Worm (Caenorhabditis elegans): ENCODE measurements around the gene K08D9.9.

Gene K08D9.9

ce11 chrV:3273577-3274100 lies 37.1 kb upstream of the K08D9.9 start, which contains the start of gene T28A11.4:
T28A11.4 (plus strand) TSS chrV:3274050.
- no peak for TF ChIP-seq sox-4 (tag; optimal IDR thresholded peaks at IDR 0.05)
- TF ChIP-seq nhr-12 (tag; optimal IDR thresholded peaks at IDR 0.05): no peak
- no peak for TF ChIP-seq mdl-1 (tag; optimal IDR thresholded peaks at IDR 0.05)
- no peak for TF ChIP-seq unc-98 (GFP tag; IDR thresholded peaks at IDR 0.05)
- TF ChIP-seq ztf-4 (tag; optimal IDR thresholded peaks at IDR 0.05): no peak
- no peak for TF ChIP-seq aha-1 (tag; optimal IDR thresholded peaks at IDR 0.05)
- TF ChIP-seq sptf-1 (tag; optimal IDR thresholded peaks at IDR 0.05): no peak
- TF ChIP-seq efl-1 (optimal IDR thresholded peaks at IDR 0.05): no peak
- no peak for TF ChIP-seq efl-1 (GFP tag; optimal IDR thresholded peaks at IDR 0.05 in 1 of 2)

- TF ChIP-seq fkh-4 (tag; optimal IDR thresholded peaks at IDR 0.05; ENCODE audit: borderline replicate concordance): no peak
- no peak for TF ChIP-seq efl-1 (optimal IDR thresholded peaks at IDR 0.05)
- TF ChIP-seq efl-1 (GFP tag; optimal IDR thresholded peaks at IDR 0.05 in 1 of 2): peak in 1 of 2 experiments; percentile 70
- TF ChIP-seq skn-1 (tag; optimal IDR thresholded peaks at IDR 0.05): no peak
- TF ChIP-seq nhr-47 (tag; optimal IDR thresholded peaks at IDR 0.05): no peak
- TF ChIP-seq grh-1 (GFP tag; IDR thresholded peaks at IDR 0.05): no peak
- TF ChIP-seq ceh-63 (GFP tag; optimal IDR thresholded peaks at IDR 0.05): no peak
- no peak for TF ChIP-seq mdl-1 (tag; optimal IDR thresholded peaks at IDR 0.05)
- no peak for TF ChIP-seq nhr-71 (tag; optimal IDR thresholded peaks at IDR 0.05)
Observed at ce11 chrV:3273156-3273555, 36.6 kb upstream of the K08D9.9 start, which contains the start of gene T28A11.20. T28A11.20 (minus strand) TSS chrV:3273256.

- TF ChIP-seq rnt-1 (tag; optimal IDR thresholded peaks at IDR 0.05) (peak; percentile 16), aly-2 (tag; optimal IDR thresholded peaks at IDR 0.05) (no peak)
Observed at ce11 chrV:3269407-3269806, 32.9 kb upstream of the K08D9.9 start, which contains the start of gene T28A11.19. T28A11.19 (minus strand) TSS chrV:3269514.

ce11 chrV:3267950-3268349 lies 31.4 kb upstream of the K08D9.9 start, which contains the start of gene T28A11.18:
T28A11.18 (minus strand) TSS chrV:3268050.
- TF ChIP-seq nhr-237 (tag; optimal IDR thresholded peaks at IDR 0.05) (no peak), jun-1 (tag; optimal IDR thresholded peaks at IDR 0.05) (no peak), unc-30 (tag; optimal IDR thresholded peaks at IDR 0.05) (no peak), rnt-1 (tag; optimal IDR thresholded peaks at IDR 0.05) (no peak), fos-1 (tag; optimal IDR thresholded peaks at IDR 0.05) (no peak), nhr-28 (tag; optimal IDR thresholded peaks at IDR 0.05) (no peak), hpl-2 (GFP tag; optimal IDR thresholded peaks at IDR 0.05) (no peak), nhr-77 (tag; optimal IDR thresholded peaks at IDR 0.05) (no peak), C04F5.9 (tag; optimal IDR thresholded peaks at IDR 0.05) (no peak), nhr-76 (tag; optimal IDR thresholded peaks at IDR 0.05) (no peak), elt-3 (tag; optimal IDR thresholded peaks at IDR 0.05) (no peak), ces-1 (GFP tag; optimal IDR thresholded peaks at IDR 0.05) (no peak), pax-3 (tag; optimal IDR thresholded peaks at IDR 0.05) (no peak), fkh-4 (tag; optimal IDR thresholded peaks at IDR 0.05; ENCODE audit: borderline replicate concordance) (no peak), unc-98 (GFP tag; IDR thresholded peaks at IDR 0.05) (no peak), tbx-2 (tag; optimal IDR thresholded peaks at IDR 0.05) (no peak), lir-3 (tag; optimal IDR thresholded peaks at IDR 0.05; ENCODE audit: poor library complexity) (no peak), vab-15 (tag; optimal IDR thresholded peaks at IDR 0.05) (no peak), blmp-1 (tag; optimal IDR thresholded peaks at IDR 0.05) (no peak), mep-1 (tag; optimal IDR thresholded peaks at IDR 0.05) (no peak)

ce11 chrV:3266189-3266588 lies 29.7 kb upstream of the K08D9.9 start, which contains the start of gene T28A11.17:
T28A11.17 (minus strand) TSS chrV:3266289.
- TF ChIP-seq aha-1 (tag; optimal IDR thresholded peaks at IDR 0.05): no peak
- TF ChIP-seq tlp-1 (tag; optimal IDR thresholded peaks at IDR 0.05): no peak
- TF ChIP-seq mep-1 (tag; optimal IDR thresholded peaks at IDR 0.05): no peak
- TF ChIP-seq lin-39 (tag; optimal IDR thresholded peaks at IDR 0.05): no peak
- TF ChIP-seq fkh-10 (GFP tag; optimal IDR thresholded peaks at IDR 0.05): no peak
- no peak for TF ChIP-seq mab-9 (GFP tag; IDR thresholded peaks at IDR 0.05)
- no peak for TF ChIP-seq unc-86 (tag; optimal IDR thresholded peaks at IDR 0.05)
- TF ChIP-seq sox-4 (tag; optimal IDR thresholded peaks at IDR 0.05): no peak
- no peak for TF ChIP-seq xbp-1 (tag; optimal IDR thresholded peaks at IDR 0.05)
- no peak for TF ChIP-seq elt-3 (tag; optimal IDR thresholded peaks at IDR 0.05)
- TF ChIP-seq fkh-4 (tag; optimal IDR thresholded peaks at IDR 0.05; ENCODE audit: borderline replicate concordance): no peak
- no peak for TF ChIP-seq alr-1 (tag; optimal IDR thresholded peaks at IDR 0.05; ENCODE audit: borderline replicate concordance)
- TF ChIP-seq ets-5 (GFP tag; IDR thresholded peaks at IDR 0.05): no peak
- TF ChIP-seq ceh-88 (GFP tag; IDR thresholded peaks at IDR 0.05): no peak
- no peak for TF ChIP-seq lir-3 (tag; optimal IDR thresholded peaks at IDR 0.05; ENCODE audit: poor library complexity)
- no peak for TF ChIP-seq lin-15B (tag; optimal IDR thresholded peaks at IDR 0.05)
- no peak for TF ChIP-seq nhr-47 (tag; optimal IDR thresholded peaks at IDR 0.05)
- no peak for TF ChIP-seq nhr-19 (GFP tag; conservative IDR thresholded peaks at IDR 0.05)

All from whole organism, L1 larva.